Worm (Caenorhabditis elegans): ENCODE data around the gene coq-8.
A peak's percentile ranks its signal among the peaks of the same experiment; 100 is the strongest.

coq-8 gene

ce11 chrIII:4906365-4906764, 43.1 kb downstream of the coq-8 start:
- TF ChIP-seq scrt-1 (GFP tag; IDR thresholded peaks at IDR 0.05) (no peak), ceh-13 (GFP tag; optimal IDR thresholded peaks at IDR 0.05) (no peak), aly-1 (tag; optimal IDR thresholded peaks at IDR 0.05) (no peak), pes-1 (GFP tag; IDR thresholded peaks at IDR 0.05) (no peak), hmbx-1 (tag; optimal IDR thresholded peaks at IDR 0.05) (no peak), hmg-4 (GFP tag; optimal IDR thresholded peaks at IDR 0.05) (no peak), flt-1 (GFP tag; IDR thresholded peaks at IDR 0.05) (no peak), hnd-1 (tag; optimal IDR thresholded peaks at IDR 0.05) (no peak), sea-1 (GFP tag; conservative IDR thresholded peaks at IDR 0.05) (no peak), tbx-37 (GFP tag; conservative IDR thresholded peaks at IDR 0.05) (no peak), tbx-11 (GFP tag; IDR thresholded peaks at IDR 0.05) (no peak), ets-7 (tag; optimal IDR thresholded peaks at IDR 0.05) (no peak), tra-4 (tag; optimal IDR thresholded peaks at IDR 0.05) (no peak), F13C5.2 (tag; optimal IDR thresholded peaks at IDR 0.05) (no peak)

DNA sequence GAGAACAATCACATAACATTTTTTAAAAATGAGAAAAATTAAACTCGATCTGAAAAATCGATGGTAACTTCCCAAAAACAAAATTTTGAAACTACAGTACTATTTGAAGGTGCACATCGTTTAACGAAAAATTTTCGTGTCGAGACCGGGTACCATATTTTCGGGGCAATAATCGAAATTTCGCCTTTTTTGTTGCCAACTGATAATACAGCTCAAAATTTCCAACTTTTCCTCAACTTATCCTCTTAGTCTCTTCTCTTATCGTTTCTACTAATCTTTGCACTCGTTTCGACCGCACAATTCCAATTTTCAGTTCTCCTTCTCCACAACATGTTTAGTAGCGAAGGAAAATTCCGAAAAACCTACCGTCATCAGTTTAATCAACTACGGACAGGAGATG, 43.7 kb downstream of the coq-8 start, which contains the start of gene rom-1:
Gene rom-1, plus strand, starts transcription at position 301 of the 400 bp plus-strand sequence.
- TF ChIP-seq ets-7 (tag; optimal IDR thresholded peaks at IDR 0.05) (no peak), ama-1 (optimal IDR thresholded peaks at IDR 0.05) (no peak), tra-4 (tag; optimal IDR thresholded peaks at IDR 0.05) (no peak), scrt-1 (GFP tag; IDR thresholded peaks at IDR 0.05) (no peak), hnd-1 (tag; optimal IDR thresholded peaks at IDR 0.05) (no peak), tbx-37 (GFP tag; conservative IDR thresholded peaks at IDR 0.05) (no peak), hmg-4 (GFP tag; optimal IDR thresholded peaks at IDR 0.05) (no peak), sea-1 (GFP tag; conservative IDR thresholded peaks at IDR 0.05) (no peak), tbx-11 (GFP tag; IDR thresholded peaks at IDR 0.05) (no peak), F13C5.2 (tag; optimal IDR thresholded peaks at IDR 0.05) (no peak), aly-1 (tag; optimal IDR thresholded peaks at IDR 0.05) (no peak), ceh-36 (tag; optimal IDR thresholded peaks at IDR 0.05) (no peak), hmbx-1 (tag; optimal IDR thresholded peaks at IDR 0.05) (no peak)

- TF ChIP-seq aly-1 (tag; optimal IDR thresholded peaks at IDR 0.05) (no peak), ets-7 (tag; optimal IDR thresholded peaks at IDR 0.05) (no peak), tra-4 (tag; optimal IDR thresholded peaks at IDR 0.05) (no peak), ceh-13 (GFP tag; optimal IDR thresholded peaks at IDR 0.05) (no peak), sea-1 (GFP tag; conservative IDR thresholded peaks at IDR 0.05) (no peak), scrt-1 (GFP tag; IDR thresholded peaks at IDR 0.05) (no peak), tbx-11 (GFP tag; IDR thresholded peaks at IDR 0.05) (no peak), hmg-4 (GFP tag; optimal IDR thresholded peaks at IDR 0.05) (no peak), hnd-1 (tag; optimal IDR thresholded peaks at IDR 0.05) (no peak), tbx-37 (GFP tag; conservative IDR thresholded peaks at IDR 0.05) (no peak), ama-1 (optimal IDR thresholded peaks at IDR 0.05) (no peak), flt-1 (GFP tag; IDR thresholded peaks at IDR 0.05) (no peak)
Measured at ce11 chrIII:4909938-4910337, 46.7 kb downstream of the coq-8 start, which contains the start of gene F26F4.12. Gene F26F4.12 (minus strand): TSS chrIII:4910038.

DNA sequence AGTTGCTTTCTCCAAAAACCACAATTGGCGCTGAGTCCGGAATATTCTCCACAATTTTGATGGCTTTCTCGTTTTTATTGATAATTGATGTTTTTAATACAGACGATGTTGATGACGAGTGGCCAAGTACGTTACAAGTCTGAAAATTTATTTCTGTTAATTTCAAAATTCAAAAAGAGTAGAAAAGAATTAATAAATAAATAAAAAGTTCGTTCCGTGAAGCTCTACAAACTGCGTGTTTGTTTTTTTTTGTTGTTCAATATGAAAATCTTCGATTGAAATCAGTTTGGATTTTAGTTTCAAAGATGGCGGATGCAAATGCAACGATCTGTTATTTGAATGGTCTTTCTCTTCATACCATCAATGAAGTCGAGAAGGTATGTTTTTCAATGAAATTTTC, 47.7 kb downstream of the coq-8 start, which contains the start of gene F26F4.2:
Gene F26F4.2, plus strand, starts transcription at position 301 of the 400 bp plus-strand sequence.
- no peak for TF ChIP-seq tra-4 (tag; optimal IDR thresholded peaks at IDR 0.05)
- no peak for TF ChIP-seq ceh-13 (GFP tag; optimal IDR thresholded peaks at IDR 0.05)
- TF ChIP-seq ets-7 (tag; optimal IDR thresholded peaks at IDR 0.05) = no peak
- TF ChIP-seq sea-1 (GFP tag; conservative IDR thresholded peaks at IDR 0.05) = no peak
- no peak for TF ChIP-seq F13C5.2 (tag; optimal IDR thresholded peaks at IDR 0.05)
- no peak for TF ChIP-seq tbx-37 (GFP tag; conservative IDR thresholded peaks at IDR 0.05)
- TF ChIP-seq hmg-4 (GFP tag; optimal IDR thresholded peaks at IDR 0.05) = no peak
- no peak for TF ChIP-seq pes-1 (GFP tag; IDR thresholded peaks at IDR 0.05)
- TF ChIP-seq flt-1 (GFP tag; IDR thresholded peaks at IDR 0.05) = no peak
- no peak for TF ChIP-seq hnd-1 (tag; optimal IDR thresholded peaks at IDR 0.05)
- no peak for TF ChIP-seq ceh-36 (tag; optimal IDR thresholded peaks at IDR 0.05)
- TF ChIP-seq aly-1 (tag; optimal IDR thresholded peaks at IDR 0.05) = no peak
- TF ChIP-seq scrt-1 (GFP tag; IDR thresholded peaks at IDR 0.05) = no peak
- TF ChIP-seq B0310.2 (tag; optimal IDR thresholded peaks at IDR 0.05) = no peak
- TF ChIP-seq tbx-11 (GFP tag; IDR thresholded peaks at IDR 0.05) = no peak

- 0 out of 2 replicates have a peak, but pooled peaks have one; percentile 25 for TF ChIP-seq tbx-37 (GFP tag; conservative IDR thresholded peaks at IDR 0.05)
- no peak for TF ChIP-seq pes-1 (GFP tag; IDR thresholded peaks at IDR 0.05)
Measured at ce11 chrIII:4912317-4912716, 49.1 kb downstream of the coq-8 start, which contains the start of the genes F26F4.9 and cee-1. Gene F26F4.9 (minus strand): TSS chrIII:4912521. Gene cee-1 (plus strand): TSS chrIII:4912699.

- TF ChIP-seq ama-1 (optimal IDR thresholded peaks at IDR 0.05) (no peak), ceh-13 (GFP tag; optimal IDR thresholded peaks at IDR 0.05) (no peak), ets-7 (tag; optimal IDR thresholded peaks at IDR 0.05) (no peak), hmbx-1 (tag; optimal IDR thresholded peaks at IDR 0.05) (no peak), F13C5.2 (tag; optimal IDR thresholded peaks at IDR 0.05) (no peak), tbx-11 (GFP tag; IDR thresholded peaks at IDR 0.05) (no peak), hnd-1 (tag; optimal IDR thresholded peaks at IDR 0.05) (no peak), tra-4 (tag; optimal IDR thresholded peaks at IDR 0.05) (no peak), scrt-1 (GFP tag; IDR thresholded peaks at IDR 0.05) (no peak), aly-1 (tag; optimal IDR thresholded peaks at IDR 0.05) (no peak)
Measured at ce11 chrIII:4913736-4914135, 50.5 kb downstream of the coq-8 start.

Data from whole organism, early embryonic.